Worm (Caenorhabditis elegans) whole organism, L1 larva: ENCODE data around the gene F23H11.5.

Source experiments
- C04F5.9 ChIP-seq: sonication (generic microtip); optimal IDR thresholded peaks from 2 replicates; lab custom pipeline; 2016; ENCODE audit warnings: missing genetic modification characterization, missing compliant biosample characterization
- C16A3.4 ChIP-seq: fragments of 150-350 bp; optimal IDR thresholded peaks from 2 replicates; lab custom pipeline; 2014; ENCODE audit warnings: missing biosample characterization, missing genetic modification characterization
- F16B12.6 ChIP-seq: fragments of 150-350 bp; optimal IDR thresholded peaks from 2 replicates; lab custom pipeline; 2014; ENCODE audit warnings: missing biosample characterization, missing genetic modification characterization
- Y116A8C.19 ChIP-seq: sonication (generic microtip); optimal IDR thresholded peaks from 2 replicates; lab custom pipeline; 2016; ENCODE audit warnings: missing compliant biosample characterization, missing genetic modification characterization, borderline replicate concordance
- alr-1 ChIP-seq: fragments of 200-800 bp; sonication (Bioruptor generic); optimal IDR thresholded peaks from 2 replicates; lab custom pipeline; 2018; ENCODE audit warnings: borderline replicate concordance, mild to moderate bottlenecking, missing genetic modification characterization, missing compliant biosample characterization
- aly-2 ChIP-seq: fragments of 150-350 bp; optimal IDR thresholded peaks from 2 replicates; lab custom pipeline; 2014; ENCODE audit warnings: missing biosample characterization, missing genetic modification characterization
- ama-1 ChIP-seq: fragments of 150-350 bp; optimal IDR thresholded peaks from 2 replicates; lab custom pipeline; 2014
- ceh-63 ChIP-seq: fragments of 200-800 bp; sonication (Bioruptor generic); optimal IDR thresholded peaks from 2 replicates; lab custom pipeline; 2018; ENCODE audit warnings: mild to moderate bottlenecking, missing genetic modification characterization, missing compliant biosample characterization
- ces-1 ChIP-seq: fragments of 150-350 bp; optimal IDR thresholded peaks from 2 replicates; lab custom pipeline; 2014; ENCODE audit warnings: missing biosample characterization, missing genetic modification reagents, missing genetic modification characterization
- dpl-1 ChIP-seq, 3 experiments: fragments of 150-350 bp in 2 of 3; sonication (generic microtip) in 1 of 3; optimal IDR thresholded peaks; 2 replicates each; lab custom pipeline; 2014 to 2017; ENCODE audit warnings: missing biosample characterization in 3 of 3, missing genetic modification characterization in 3 of 3, missing genetic modification reagents in 3 of 3
- efl-1 ChIP-seq, 4 experiments: fragments of 150-350 bp; optimal IDR thresholded peaks in 3 of 4; peaks in 1 of 4; 1 replicate in 1 of 4; 2 replicates in 3 of 4; lab custom pipeline; 2014; ENCODE audit warnings: missing biosample characterization in 2 of 4, missing genetic modification characterization in 2 of 4, missing genetic modification reagents in 2 of 4
- elt-2 ChIP-seq: sonication (generic microtip); optimal IDR thresholded peaks from 2 replicates; lab custom pipeline; 2016; ENCODE audit warnings: missing genetic modification characterization, mild to moderate bottlenecking, inconsistent platforms, missing compliant biosample characterization, missing genetic modification reagents
- grh-1 ChIP-seq: fragments of 200-800 bp; sonication (Bioruptor generic); IDR thresholded peaks from 2 replicates; pipeline ENCODE4 v1.3.6; 2022; ENCODE audit warnings: missing genetic modification reagents, missing genetic modification characterization, missing compliant biosample characterization
- irx-1 ChIP-seq: sonication (generic microtip); optimal IDR thresholded peaks from 2 replicates; lab custom pipeline; 2016; ENCODE audit warnings: missing genetic modification characterization, missing compliant biosample characterization
- lin-35 ChIP-seq, 2 experiments: fragments of 150-350 bp; optimal IDR thresholded peaks; 2 replicates each; lab custom pipeline; 2014; ENCODE audit warnings: missing biosample characterization in 2 of 2, missing genetic modification characterization in 2 of 2, missing genetic modification reagents in 2 of 2
- lir-3 ChIP-seq: sonication (generic microtip); optimal IDR thresholded peaks from 2 replicates; lab custom pipeline; 2016; ENCODE audit warnings: mild to moderate bottlenecking, missing genetic modification characterization, moderate library complexity, missing compliant biosample characterization; ENCODE audit not compliant: poor library complexity
- lsy-2 ChIP-seq, 2 experiments: fragments of 150-350 bp; optimal IDR thresholded peaks; 2 replicates each; lab custom pipeline; 2014; ENCODE audit warnings: missing biosample characterization in 2 of 2, missing genetic modification characterization in 2 of 2
- mdl-1 ChIP-seq, 2 experiments: fragments of 150-350 bp; optimal IDR thresholded peaks; 2 replicates each; lab custom pipeline; 2014 to 2017; ENCODE audit warnings: missing biosample characterization in 2 of 2, missing genetic modification characterization in 2 of 2, inconsistent platforms in 1 of 2
- mep-1 ChIP-seq: fragments of 150-350 bp; optimal IDR thresholded peaks from 2 replicates; lab custom pipeline; 2014; ENCODE audit warnings: missing biosample characterization, missing genetic modification characterization
- nhr-12 ChIP-seq: sonication (generic microtip); optimal IDR thresholded peaks from 2 replicates; lab custom pipeline; 2017; ENCODE audit warnings: missing biosample characterization, missing genetic modification characterization
- nhr-71 ChIP-seq: sonication (generic microtip); optimal IDR thresholded peaks from 2 replicates; lab custom pipeline; 2016; ENCODE audit warnings: mild to moderate bottlenecking, missing genetic modification characterization, moderate library complexity, missing compliant biosample characterization
- nhr-76 ChIP-seq: sonication (generic microtip); optimal IDR thresholded peaks from 2 replicates; lab custom pipeline; 2017; ENCODE audit warnings: missing biosample characterization, missing genetic modification characterization
- nhr-90 ChIP-seq: sonication (generic microtip); optimal IDR thresholded peaks from 2 replicates; lab custom pipeline; 2016; ENCODE audit warnings: mild to moderate bottlenecking, missing genetic modification characterization, missing compliant biosample characterization; ENCODE audit not compliant: poor library complexity
- pag-3 ChIP-seq: sonication (generic microtip); optimal IDR thresholded peaks from 2 replicates; lab custom pipeline; 2017; ENCODE audit warnings: missing genetic modification characterization, mild to moderate bottlenecking, missing compliant biosample characterization, antibody characterized with exemption, borderline replicate concordance; ENCODE audit not compliant: insufficient read depth
- snpc-4 ChIP-seq: fragments of 150-350 bp; optimal IDR thresholded peaks from 2 replicates; lab custom pipeline; 2014; ENCODE audit warnings: missing biosample characterization, missing genetic modification characterization
- sptf-1 ChIP-seq: fragments of 150-350 bp; optimal IDR thresholded peaks from 2 replicates; lab custom pipeline; 2014; ENCODE audit warnings: missing biosample characterization, missing genetic modification characterization
- swsn-7 ChIP-seq: sonication (generic microtip); optimal IDR thresholded peaks from 2 replicates; lab custom pipeline; 2016; ENCODE audit warnings: missing genetic modification characterization, missing compliant biosample characterization
- tlp-1 ChIP-seq: fragments of 150-350 bp; optimal IDR thresholded peaks from 2 replicates; lab custom pipeline; 2014; ENCODE audit warnings: missing biosample characterization, missing genetic modification characterization
- unc-130 ChIP-seq: fragments of 150-350 bp; optimal IDR thresholded peaks from 2 replicates; lab custom pipeline; 2017; ENCODE audit warnings: missing biosample characterization, missing genetic modification characterization, inconsistent platforms
- unc-62 ChIP-seq: fragments of 150-350 bp; optimal IDR thresholded peaks from 2 replicates; lab custom pipeline; 2014; ENCODE audit warnings: missing biosample characterization, missing genetic modification reagents, missing genetic modification characterization
- unc-98 ChIP-seq: fragments of 200-800 bp; sonication (Bioruptor generic); IDR thresholded peaks from 2 replicates; pipeline ENCODE4 v1.3.6; 2022; ENCODE audit warnings: missing genetic modification characterization, missing compliant biosample characterization
- vab-15 ChIP-seq: sonication (generic microtip); optimal IDR thresholded peaks from 2 replicates; lab custom pipeline; 2017; ENCODE audit warnings: missing genotype, mild to moderate bottlenecking, missing genetic modification characterization, missing compliant biosample characterization
- zip-4 ChIP-seq: fragments of 200-800 bp; sonication (Bioruptor generic); optimal IDR thresholded peaks from 2 replicates; lab custom pipeline; 2018; ENCODE audit warnings: mild to moderate bottlenecking, missing genetic modification characterization, moderate library complexity, missing compliant biosample characterization
- ztf-4 ChIP-seq: fragments of 150-350 bp; optimal IDR thresholded peaks from 2 replicates; lab custom pipeline; 2014; ENCODE audit warnings: missing biosample characterization, missing genetic modification characterization

F23H11.5 gene

DNA sequence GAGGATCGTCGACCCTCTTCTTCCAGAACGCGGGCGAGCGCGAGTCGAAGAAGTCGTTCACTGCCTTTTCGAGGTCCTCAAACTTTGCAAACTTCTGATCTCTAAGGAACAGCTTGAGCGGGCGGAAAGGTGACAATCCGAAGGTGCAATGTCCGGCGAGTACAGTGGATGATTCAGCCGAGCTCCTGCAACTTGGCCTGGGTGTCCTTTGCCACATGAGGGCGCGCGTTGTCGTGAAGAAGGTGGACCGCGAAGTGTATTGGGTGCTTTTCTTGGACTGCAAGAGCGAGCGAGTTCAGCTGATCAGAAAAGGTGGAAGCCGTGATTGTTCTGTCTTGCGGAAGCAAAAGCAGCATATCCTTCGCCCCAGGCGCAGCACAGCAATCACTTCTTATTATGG is 31.6 kb upstream of the F23H11.5 start:
- TF ChIP-seq unc-98 (GFP tag; lab: Robert Waterston, UW) (no peak), Y116A8C.19 (tag; lab: Kevin White, UChicago) (no peak), ces-1 (GFP tag; lab: Kevin White, UChicago) (no peak), F16B12.6 (tag; lab: Kevin White, UChicago) (no peak), lir-3 (tag; lab: Kevin White, UChicago) (no peak), tlp-1 (no peak), alr-1 (tag; lab: Kevin White, UChicago) (no peak), nhr-76 (tag; lab: Kevin White, UChicago) (no peak), zip-4 (GFP tag; lab: Kevin White, UChicago) (no peak), nhr-71 (no peak), nhr-90 (tag; lab: Kevin White, UChicago) (no peak), unc-62 (GFP tag; lab: Kevin White, UChicago) (no peak), pag-3 (tag; lab: Kevin White, UChicago) (no peak), swsn-7 (no peak), mep-1 (tag; lab: Kevin White, UChicago) (no peak), ceh-63 (GFP tag; lab: Kevin White, UChicago) (no peak), lin-35 (GFP tag; optimal IDR thresholded peaks at IDR 0.05; lab: Kevin White, UChicago) (no peak), ztf-4 (tag; lab: Kevin White, UChicago) (no peak)

DNA sequence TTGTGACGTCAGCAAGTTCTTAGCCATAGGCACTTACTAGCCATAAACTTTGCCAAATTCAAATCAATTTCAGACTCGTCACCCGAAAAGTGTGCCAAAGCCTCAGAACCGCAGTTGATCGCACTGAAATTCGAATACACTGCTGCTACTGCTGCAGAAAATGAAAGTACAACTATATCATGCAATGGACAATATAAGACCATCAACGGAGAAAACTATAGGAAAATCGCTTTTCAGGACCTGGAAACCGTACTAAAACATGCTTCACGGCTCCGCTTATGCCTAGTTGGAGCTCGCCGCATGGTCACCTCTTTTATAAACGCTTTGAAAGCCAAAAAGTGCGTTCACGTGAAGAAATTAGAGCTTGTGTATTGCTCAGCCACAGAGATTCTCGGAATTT is 28.2 kb upstream of the F23H11.5 start, which contains the start of gene fbxa-22:
Gene fbxa-22, plus strand, starts transcription at position 301 of the 400 bp plus-strand sequence.
- TF ChIP-seq mdl-1 (tag; optimal IDR thresholded peaks at IDR 0.05; lab: Kevin White, UChicago) (no peak), ama-1 (lab: Kevin White, UChicago) (no peak), nhr-12 (tag; lab: Kevin White, UChicago) (no peak), F16B12.6 (tag; lab: Kevin White, UChicago) (no peak), aly-2 (tag; lab: Kevin White, UChicago) (no peak), grh-1 (GFP tag; lab: Robert Waterston, UW) (no peak), unc-98 (GFP tag; lab: Robert Waterston, UW) (no peak), pag-3 (tag; lab: Kevin White, UChicago) (no peak), ces-1 (GFP tag; lab: Kevin White, UChicago) (no peak), C04F5.9 (tag; lab: Kevin White, UChicago) (no peak), lsy-2 (tag; optimal IDR thresholded peaks at IDR 0.05; lab: Kevin White, UChicago) (no peak), C16A3.4 (tag; lab: Kevin White, UChicago) (no peak), vab-15 (tag; lab: Kevin White, UChicago) (no peak), snpc-4 (no peak), irx-1 (tag; lab: Kevin White, UChicago) (no peak), elt-2 (no peak)

DNA sequence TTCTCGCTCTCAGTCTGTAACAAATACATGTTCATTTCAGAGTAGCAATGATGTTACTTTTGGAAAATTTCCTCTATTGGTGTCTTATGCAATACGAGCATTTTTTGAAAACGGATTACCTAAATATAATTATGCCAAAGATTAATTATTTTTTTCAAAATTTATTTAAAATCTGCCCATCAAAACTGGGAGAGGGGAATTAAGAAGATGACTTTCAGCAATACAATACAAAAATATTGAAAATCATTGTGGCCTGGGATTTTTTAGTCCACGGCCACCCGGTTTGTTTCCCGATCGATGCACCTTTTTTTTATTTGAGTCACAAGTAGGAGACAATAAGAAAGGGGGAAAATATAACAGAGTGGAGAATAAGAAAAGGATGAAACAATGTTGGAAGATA is 27.6 kb upstream of the F23H11.5 start, which contains the start of gene fbxa-56:
Gene fbxa-56, minus strand, starts transcription at position 101 of the 400 bp plus-strand sequence.
- TF ChIP-seq efl-1 (optimal IDR thresholded peaks at IDR 0.05; lab: Kevin White, UChicago) (no peak), efl-1 (GFP tag; optimal IDR thresholded peaks at IDR 0.05 in 1 of 2; lab: Kevin White, UChicago) (peak in 1 of 2 experiments; percentile 32), dpl-1 (GFP tag; optimal IDR thresholded peaks at IDR 0.05; lab: Kevin White, UChicago) (no peak), unc-130 (tag; lab: Kevin White, UChicago) (no peak)

DNA sequence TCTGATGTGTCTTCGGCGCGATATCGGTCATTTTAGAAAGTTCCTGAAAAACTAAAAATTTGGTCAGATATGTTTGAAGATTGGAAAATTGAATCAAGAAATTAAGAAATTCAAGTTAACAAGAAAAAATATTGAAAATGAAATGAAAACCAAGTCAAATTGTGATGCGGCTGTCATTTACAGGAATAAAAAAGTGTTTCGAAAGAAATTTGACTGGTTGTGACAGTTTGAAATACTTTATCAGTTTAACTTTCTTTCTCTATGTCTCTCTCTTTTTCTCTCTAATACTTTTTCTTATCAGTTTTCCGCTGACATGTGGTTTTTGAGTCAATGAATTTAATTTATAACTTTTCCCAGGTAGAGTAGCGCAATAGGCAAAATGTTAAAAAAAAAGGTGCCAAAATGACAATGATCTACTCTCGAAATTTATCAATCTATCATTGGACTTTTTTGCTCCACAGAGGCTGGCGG is 25.7 kb upstream of the F23H11.5 start, which contains the start of gene fbxa-55:
Gene fbxa-55, minus strand, starts transcription at position 51 of the 471 bp plus-strand sequence.
- TF ChIP-seq sptf-1 (tag; lab: Kevin White, UChicago): no peak
- no peak for TF ChIP-seq F16B12.6 (tag; lab: Kevin White, UChicago)
- peak; percentile 55 for TF ChIP-seq elt-2
- no peak for TF ChIP-seq nhr-12 (tag; lab: Kevin White, UChicago)
